7 worm cellular contexts compared by ENCODE assay signal in the genomic region with DNA sequence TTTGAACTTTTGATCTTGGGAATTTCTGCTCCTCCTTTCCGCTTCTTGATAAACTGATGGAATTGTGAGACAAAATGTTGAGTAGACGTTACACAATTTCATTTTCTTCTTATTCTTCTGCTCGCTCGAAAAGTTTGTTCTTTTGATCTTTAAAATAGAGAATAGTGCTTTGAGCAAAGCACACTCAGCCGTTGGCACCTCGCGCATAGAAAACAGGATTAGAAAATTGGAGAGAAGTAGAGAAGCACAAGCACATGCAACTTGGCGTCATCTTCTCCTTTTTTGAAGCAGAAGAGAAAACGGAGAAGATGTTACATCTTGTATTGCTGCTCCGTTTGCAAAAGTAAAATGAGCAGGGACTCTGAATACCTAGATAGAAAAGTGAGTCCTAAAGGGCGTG.
TF ChIP-seq lines count a peak whose summit lies in the region.

No protein-coding gene starts in this region.

TF ChIP-seq in whole organism, L1 larva, 84 proteins besides CTCF, POLR2A, EP300 and RAD21 (continues in another document):
- peak; percentile 0 for TF ChIP-seq sox-4 (tag; optimal IDR thresholded peaks at IDR 0.05; lab: Kevin White, UChicago)
- peak; percentile 72 for TF ChIP-seq swsn-7 (tag; optimal IDR thresholded peaks at IDR 0.05; lab: Kevin White, UChicago)
- TF ChIP-seq lin-35 (GFP tag; optimal IDR thresholded peaks at IDR 0.05; lab: Kevin White, UChicago): peak in 1 of 2 experiments; percentile 33
- TF ChIP-seq nhr-71 (tag; optimal IDR thresholded peaks at IDR 0.05; lab: Kevin White, UChicago): peak; percentile 91
- TF ChIP-seq aly-2 (tag; optimal IDR thresholded peaks at IDR 0.05; lab: Kevin White, UChicago): peak; percentile 27
- TF ChIP-seq pag-3 (tag; optimal IDR thresholded peaks at IDR 0.05; lab: Kevin White, UChicago; ENCODE audit: borderline replicate concordance, insufficient read depth): no peak
- no peak for TF ChIP-seq blmp-1 (tag; optimal IDR thresholded peaks at IDR 0.05; lab: Kevin White, UChicago)
- TF ChIP-seq nhr-11 (tag; optimal IDR thresholded peaks at IDR 0.05; lab: Kevin White, UChicago): peak; percentile 11
- TF ChIP-seq ceh-82 (tag; optimal IDR thresholded peaks at IDR 0.05; lab: Kevin White, UChicago): peak; percentile 23 to 84 (median 38)
- TF ChIP-seq rnt-1 (tag; optimal IDR thresholded peaks at IDR 0.05; lab: Kevin White, UChicago): peak; percentile 1
- TF ChIP-seq nhr-28 (tag; optimal IDR thresholded peaks at IDR 0.05; lab: Kevin White, UChicago): no peak
- peak; percentile 83 for TF ChIP-seq nhr-19 (GFP tag; conservative IDR thresholded peaks at IDR 0.05; lab: Robert Waterston, UW)

TF ChIP-seq in whole organism, L2 larva, 48 proteins besides CTCF, POLR2A, EP300 and RAD21 (continues in another document):
- TF ChIP-seq fos-1 (tag; optimal IDR thresholded peaks at IDR 0.05; lab: Kevin White, UChicago): peak; percentile 14
- no peak for TF ChIP-seq ceh-82 (tag; optimal IDR thresholded peaks at IDR 0.05; lab: Kevin White, UChicago)
- no peak for TF ChIP-seq lin-11 (tag; optimal IDR thresholded peaks at IDR 0.05; lab: Kevin White, UChicago)
- peak; percentile 59 for TF ChIP-seq C34F6.9 (tag; optimal IDR thresholded peaks at IDR 0.05; lab: Kevin White, UChicago)
- no peak for TF ChIP-seq blmp-1 (tag; optimal IDR thresholded peaks at IDR 0.05; lab: Kevin White, UChicago; ENCODE audit: insufficient read depth)
- TF ChIP-seq skn-1 (tag; optimal IDR thresholded peaks at IDR 0.05; lab: Kevin White, UChicago): no peak
- TF ChIP-seq nhr-237 (tag; optimal IDR thresholded peaks at IDR 0.05; lab: Kevin White, UChicago): no peak
- TF ChIP-seq gmeb-1 (tag; optimal IDR thresholded peaks at IDR 0.05; lab: Kevin White, UChicago): no peak
- TF ChIP-seq mab-5 (tag; optimal IDR thresholded peaks at IDR 0.05; lab: Kevin White, UChicago): no peak
- no peak for TF ChIP-seq mbf-1 (tag; optimal IDR thresholded peaks at IDR 0.05; lab: Kevin White, UChicago)
- no peak for TF ChIP-seq peb-1 (tag; optimal IDR thresholded peaks at IDR 0.05; lab: Kevin White, UChicago)
- TF ChIP-seq egl-27 (tag; optimal IDR thresholded peaks at IDR 0.05; lab: Kevin White, UChicago): peak; percentile 14
- peak; percentile 42 for TF ChIP-seq ama-1 (optimal IDR thresholded peaks at IDR 0.05; lab: Kevin White, UChicago)

TF ChIP-seq in whole organism, L3 larva, 47 proteins besides CTCF, POLR2A, EP300 and RAD21 (continues in another document):
- TF ChIP-seq ama-1 (optimal IDR thresholded peaks at IDR 0.05; lab: Kevin White, UChicago) (peak; percentile 86), pha-4 (tag; optimal IDR thresholded peaks at IDR 0.05; lab: Kevin White, UChicago) (no peak), elt-3 (tag; optimal IDR thresholded peaks at IDR 0.05; lab: Kevin White, UChicago) (no peak), lsy-12 (tag; optimal IDR thresholded peaks at IDR 0.05; lab: Kevin White, UChicago) (peak; percentile 48), elt-1 (tag; optimal IDR thresholded peaks at IDR 0.05; lab: Kevin White, UChicago) (no peak), mml-1 (tag; optimal IDR thresholded peaks at IDR 0.05; lab: Kevin White, UChicago) (no peak), nhr-67 (tag; optimal IDR thresholded peaks at IDR 0.05; lab: Kevin White, UChicago) (no peak), nhr-28 (tag; optimal IDR thresholded peaks at IDR 0.05; lab: Kevin White, UChicago) (no peak), zag-1 (tag; optimal IDR thresholded peaks at IDR 0.05; lab: Kevin White, UChicago) (no peak), fkh-2 (tag; optimal IDR thresholded peaks at IDR 0.05; lab: Kevin White, UChicago) (no peak), ceh-82 (tag; optimal IDR thresholded peaks at IDR 0.05; lab: Kevin White, UChicago) (no peak), nfya-1 (tag; optimal IDR thresholded peaks at IDR 0.05; lab: Kevin White, UChicago; ENCODE audit: insufficient read depth) (peak; percentile 87), snpc-4 (tag; optimal IDR thresholded peaks at IDR 0.05; lab: Kevin White, UChicago) (no peak)

TF ChIP-seq in whole organism, L4 larva, 104 proteins besides CTCF, POLR2A, EP300 and RAD21 (continues in another document):
- TF ChIP-seq nhr-28 (tag; optimal IDR thresholded peaks at IDR 0.05; lab: Kevin White, UChicago) (no peak), T26A8.4 (GFP tag; IDR thresholded peaks at IDR 0.05; lab: Robert Waterston, UW) (no peak), daf-16 (GFP tag; optimal IDR thresholded peaks at IDR 0.05; lab: Kevin White, UChicago) (no peak), daf-16 (tag; optimal IDR thresholded peaks at IDR 0.05; lab: Kevin White, UChicago) (peak; percentile 25), lin-13 (GFP tag; optimal IDR thresholded peaks at IDR 0.05; lab: Kevin White, UChicago) (no peak), lin-1 (GFP tag; IDR thresholded peaks at IDR 0.05; lab: Robert Waterston, UW) (no peak), jun-1 (tag; optimal IDR thresholded peaks at IDR 0.05; lab: Kevin White, UChicago) (no peak), ztf-7 (tag; optimal IDR thresholded peaks at IDR 0.05; lab: Kevin White, UChicago) (no peak), ZK546.5 (tag; optimal IDR thresholded peaks at IDR 0.05; lab: Kevin White, UChicago) (no peak), cey-2 (tag; optimal IDR thresholded peaks at IDR 0.05; lab: Kevin White, UChicago; ENCODE audit: borderline replicate concordance, insufficient read depth) (no peak), hlh-30 (tag; optimal IDR thresholded peaks at IDR 0.05; lab: Kevin White, UChicago; ENCODE audit: insufficient read depth) (peak; percentile 84), mdt-29 (GFP tag; IDR thresholded peaks at IDR 0.05; lab: Robert Waterston, UW) (no peak), Y105C5A.15 (GFP tag; IDR thresholded peaks at IDR 0.05; lab: Robert Waterston, UW) (no peak)

TF ChIP-seq in whole organism, late embryonic, 69 proteins besides CTCF, POLR2A, EP300 and RAD21:
- TF ChIP-seq ceh-24 (tag; optimal IDR thresholded peaks at IDR 0.05; lab: Kevin White, UChicago): no peak
- peak; percentile 99 for TF ChIP-seq unc-42 (tag; optimal IDR thresholded peaks at IDR 0.05; lab: Kevin White, UChicago)
- TF ChIP-seq ceh-18 (tag; optimal IDR thresholded peaks at IDR 0.05; lab: Kevin White, UChicago): peak; percentile 20
- peak; percentile 2 for TF ChIP-seq tbx-2 (tag; optimal IDR thresholded peaks at IDR 0.05; lab: Kevin White, UChicago)
- no peak for TF ChIP-seq ceh-19 (GFP tag; optimal IDR thresholded peaks at IDR 0.05; lab: Kevin White, UChicago)
- no peak for TF ChIP-seq ceh-9 (tag; optimal IDR thresholded peaks at IDR 0.05; lab: Kevin White, UChicago)
- TF ChIP-seq ceh-31 (tag; optimal IDR thresholded peaks at IDR 0.05; lab: Kevin White, UChicago): peak; percentile 53
- TF ChIP-seq pros-1 (tag; optimal IDR thresholded peaks at IDR 0.05; lab: Kevin White, UChicago): no peak
- TF ChIP-seq pax-1 (tag; optimal IDR thresholded peaks at IDR 0.05; lab: Kevin White, UChicago): no peak
- no peak for TF ChIP-seq ahr-1 (tag; optimal IDR thresholded peaks at IDR 0.05; lab: Kevin White, UChicago)
- peak; percentile 48 for TF ChIP-seq nfya-1 (tag; optimal IDR thresholded peaks at IDR 0.05; lab: Kevin White, UChicago)
- TF ChIP-seq K09A11.1 (tag; optimal IDR thresholded peaks at IDR 0.05; lab: Kevin White, UChicago; ENCODE audit: insufficient read depth): peak; percentile 21
- TF ChIP-seq sox-4 (tag; optimal IDR thresholded peaks at IDR 0.05; lab: Kevin White, UChicago): no peak

TF ChIP-seq in whole organism, mixed stage, embryonic, 35 proteins besides CTCF, POLR2A, EP300 and RAD21:
- TF ChIP-seq unc-62 (GFP tag; optimal IDR thresholded peaks at IDR 0.05; lab: Kevin White, UChicago) (peak; percentile 30), ces-1 (GFP tag; optimal IDR thresholded peaks at IDR 0.05; lab: Kevin White, UChicago) (peak; percentile 96), elt-3 (tag; optimal IDR thresholded peaks at IDR 0.05; lab: Kevin White, UChicago) (no peak), mep-1 (tag; optimal IDR thresholded peaks at IDR 0.05; lab: Kevin White, UChicago) (peak; percentile 33)

TF ChIP-seq in whole organism, young adult, 124 proteins besides CTCF, POLR2A, EP300 and RAD21:
- no peak for TF ChIP-seq ekl-4 (GFP tag; IDR thresholded peaks at IDR 0.05; lab: Robert Waterston, UW)
- no peak for TF ChIP-seq F33H1.4 (GFP tag; IDR thresholded peaks at IDR 0.05; lab: Robert Waterston, UW)
- TF ChIP-seq ceh-27 (GFP tag; optimal IDR thresholded peaks at IDR 0.05; lab: Kevin White, UChicago): peak; percentile 11
- no peak for TF ChIP-seq B0261.1 (tag; optimal IDR thresholded peaks at IDR 0.05; lab: Kevin White, UChicago)
- no peak for TF ChIP-seq madf-6 (GFP tag; IDR thresholded peaks at IDR 0.05; lab: Robert Waterston, UW)
- no peak for TF ChIP-seq snpc-1.3 (tag; optimal IDR thresholded peaks at IDR 0.05; lab: Kevin White, UChicago; ENCODE audit: insufficient read depth)
- TF ChIP-seq cebp-1 (GFP tag; IDR thresholded peaks at IDR 0.05; lab: Robert Waterston, UW): no peak
- TF ChIP-seq cebp-1 (tag; optimal IDR thresholded peaks at IDR 0.05; lab: Kevin White, UChicago): peak; percentile 22
- no peak for TF ChIP-seq snpc-4 (GFP tag; optimal IDR thresholded peaks at IDR 0.05; lab: Kevin White, UChicago)
- no peak for TF ChIP-seq snpc-4 (tag; optimal IDR thresholded peaks at IDR 0.05; lab: Kevin White, UChicago)
- TF ChIP-seq ama-1 (optimal IDR thresholded peaks at IDR 0.05; lab: Kevin White, UChicago): no peak
- peak in 1 of 2 experiments; percentile 61 for TF ChIP-seq ama-1 (GFP tag; optimal IDR thresholded peaks at IDR 0.05; lab: Kevin White, UChicago)
- peak; percentile 96 for TF ChIP-seq madf-10 (tag; optimal IDR thresholded peaks at IDR 0.05; lab: Kevin White, UChicago)
- no peak for TF ChIP-seq nfyb-1 (GFP tag; IDR thresholded peaks at IDR 0.05; lab: Robert Waterston, UW)
- TF ChIP-seq atf-7 (tag; optimal IDR thresholded peaks at IDR 0.05; lab: Kevin White, UChicago): peak; percentile 25
- TF ChIP-seq somi-1 (GFP tag; optimal IDR thresholded peaks at IDR 0.05; lab: Kevin White, UChicago): peak; percentile 5
- peak; percentile 31 for TF ChIP-seq lin-40 (tag; optimal IDR thresholded peaks at IDR 0.05; lab: Kevin White, UChicago)
- TF ChIP-seq Y53F4B.3 (GFP tag; IDR thresholded peaks at IDR 0.05; lab: Robert Waterston, UW): no peak
- TF ChIP-seq mxl-1 (tag; optimal IDR thresholded peaks at IDR 0.05; lab: Kevin White, UChicago): no peak
- TF ChIP-seq let-526 (GFP tag; IDR thresholded peaks at IDR 0.05; lab: Robert Waterston, UW): no peak
- peak in 1 of 2 experiments; percentile 12 for TF ChIP-seq let-607 (tag; optimal IDR thresholded peaks at IDR 0.05; lab: Kevin White, UChicago)
- no peak for TF ChIP-seq F52B5.7 (tag; optimal IDR thresholded peaks at IDR 0.05; lab: Kevin White, UChicago)
- no peak for TF ChIP-seq chd-7 (tag; optimal IDR thresholded peaks at IDR 0.05; lab: Kevin White, UChicago)
